Fruit fly (Drosophila melanogaster) whole organism, embryonic: Measurements from ENCODE around the gene mil.

Source experiments
- Ada2b ChIP-seq: fragments of 200-800 bp; sonication (Bioruptor generic); IDR thresholded peaks from 2 replicates; pipeline ENCODE4 v1.3.6; 2022; ENCODE audit warnings: missing biosample characterization, missing genetic modification characterization
- CG10267 ChIP-seq: fragments of 200-800 bp; sonication (Bioruptor generic); optimal IDR thresholded peaks from 2 replicates; lab custom pipeline; 2018; ENCODE audit warnings: missing biosample characterization, mild to moderate bottlenecking, missing genetic modification characterization, moderate library complexity
- CG10979 ChIP-seq: fragments of 200-800 bp; sonication (Bioruptor generic); optimal IDR thresholded peaks from 2 replicates; lab custom pipeline; 2018; ENCODE audit warnings: missing biosample characterization, mild to moderate bottlenecking, missing genetic modification characterization, moderate library complexity
- CG11696 ChIP-seq: fragments of 200-800 bp; sonication (Bioruptor generic); IDR thresholded peaks from 2 replicates; pipeline ENCODE4 v1.3.6; 2022; ENCODE audit warnings: missing biosample characterization, missing genetic modification characterization
- CG12299 ChIP-seq: fragments of 200-800 bp; sonication (Bioruptor generic); optimal IDR thresholded peaks from 2 replicates; lab custom pipeline; 2018; ENCODE audit warnings: missing biosample characterization, mild to moderate bottlenecking, missing genetic modification characterization
- CG12769 ChIP-seq: fragments of 200-800 bp; sonication (Bioruptor generic); optimal IDR thresholded peaks from 2 replicates; lab custom pipeline; 2019; ENCODE audit warnings: missing biosample characterization, mild to moderate bottlenecking, missing genetic modification characterization, moderate library complexity
- CG13894 ChIP-seq: fragments of 200-800 bp; sonication (Bioruptor generic); optimal IDR thresholded peaks from 3 replicates; lab custom pipeline; 2018; ENCODE audit warnings: missing biosample characterization, mild to moderate bottlenecking, missing genetic modification characterization, moderate library complexity
- CG14710 ChIP-seq: fragments of 200-800 bp; sonication (Bioruptor generic); optimal IDR thresholded peaks from 3 replicates; lab custom pipeline; 2019; ENCODE audit warnings: missing biosample characterization, mild to moderate bottlenecking, missing genetic modification characterization, moderate library complexity
- CG14965 ChIP-seq: fragments of 200-800 bp; sonication (Bioruptor generic); optimal IDR thresholded peaks from 2 replicates; lab custom pipeline; 2016; ENCODE audit warnings: missing biosample characterization, missing genetic modification characterization, borderline replicate concordance
- CG17612 ChIP-seq: fragments of 200-800 bp; sonication (Bioruptor generic); IDR thresholded peaks from 2 replicates; pipeline ENCODE4 v1.3.6; 2022; ENCODE audit warnings: missing biosample characterization, missing genetic modification characterization
- CG18599 ChIP-seq: fragments of 200-800 bp; sonication (Bioruptor generic); optimal IDR thresholded peaks from 3 replicates; lab custom pipeline; 2017; ENCODE audit warnings: missing biosample characterization, missing genetic modification characterization, mild to moderate bottlenecking, moderate library complexity, missing genetic modification reagents
- CG2199 ChIP-seq: fragments of 200-800 bp; sonication (Bioruptor generic); IDR thresholded peaks from 3 replicates; pipeline ENCODE4 v1.3.6; 2022; ENCODE audit warnings: missing biosample characterization, missing genetic modification characterization
- CG2875 ChIP-seq: fragments of 200-800 bp; sonication (Bioruptor generic); optimal IDR thresholded peaks from 2 replicates; lab custom pipeline; 2017; ENCODE audit warnings: missing biosample characterization, mild to moderate bottlenecking, missing genetic modification characterization, missing genetic modification reagents
- CG30020 ChIP-seq: fragments of 200-800 bp; optimal IDR thresholded peaks from 2 replicates; lab custom pipeline; 2019; ENCODE audit warnings: missing biosample characterization, mild to moderate bottlenecking, missing genetic modification characterization, moderate library complexity
- CG31224 ChIP-seq: fragments of 200-800 bp; sonication (Bioruptor generic); IDR thresholded peaks from 2 replicates; pipeline ENCODE4 v1.3.6; 2022; ENCODE audit warnings: missing biosample characterization, missing genetic modification characterization
- CG3281 ChIP-seq: fragments of 200-800 bp; sonication (Bioruptor generic); optimal IDR thresholded peaks from 3 replicates; lab custom pipeline; 2017; ENCODE audit warnings: missing biosample characterization, mild to moderate bottlenecking, missing genetic modification characterization
- CG34376 ChIP-seq: fragments of 200-800 bp; sonication (Bioruptor generic); optimal IDR thresholded peaks from 2 replicates; lab custom pipeline; 2018; ENCODE audit warnings: missing biosample characterization, mild to moderate bottlenecking, missing genetic modification characterization
- CG6175 ChIP-seq: fragments of 200-800 bp; sonication (Bioruptor generic); IDR thresholded peaks from 3 replicates; pipeline ENCODE4 v1.3.6; 2022; ENCODE audit warnings: missing biosample characterization, missing genetic modification characterization
- CG7928 ChIP-seq: fragments of 200-800 bp; sonication (Bioruptor generic); optimal IDR thresholded peaks from 2 replicates; lab custom pipeline; 2017; ENCODE audit warnings: missing biosample characterization, mild to moderate bottlenecking, missing genetic modification characterization
- CG8944 ChIP-seq: fragments of 200-800 bp; sonication (Bioruptor generic); optimal IDR thresholded peaks from 3 replicates; lab custom pipeline; 2016; ENCODE audit warnings: missing biosample characterization, missing genetic modification characterization
- CG9817 ChIP-seq: fragments of 200-800 bp; sonication (Bioruptor generic); optimal IDR thresholded peaks from 2 replicates; lab custom pipeline; 2018; ENCODE audit warnings: missing biosample characterization, mild to moderate bottlenecking, missing genetic modification characterization, moderate library complexity
- CTCF ChIP-seq: fragments of 200-800 bp; sonication (Bioruptor generic); optimal IDR thresholded peaks from 2 replicates; lab custom pipeline; 2017; ENCODE audit warnings: missing biosample characterization, mild to moderate bottlenecking, missing genetic modification characterization, moderate library complexity
- E2f2 ChIP-seq: fragments of 200-800 bp; sonication (Bioruptor generic); IDR thresholded peaks from 2 replicates; pipeline ENCODE4 v1.3.6; 2022; ENCODE audit warnings: missing biosample characterization, missing genetic modification characterization
- HHEX ChIP-seq: fragments of 200-800 bp; sonication (Bioruptor generic); optimal IDR thresholded peaks from 3 replicates; lab custom pipeline; 2017; ENCODE audit warnings: missing biosample characterization, mild to moderate bottlenecking, missing genetic modification characterization, missing genetic modification reagents
- Hr39 ChIP-seq: fragments of >200 bp; optimal IDR thresholded peaks from 2 replicates; lab custom pipeline; 2017
- Kr ChIP-seq: fragments of 200-800 bp; sonication (Bioruptor generic); optimal IDR thresholded peaks from 2 replicates; lab custom pipeline; 2017; ENCODE audit warnings: missing biosample characterization, mild to moderate bottlenecking, missing genetic modification characterization
- Myb ChIP-seq: fragments of 200-800 bp; sonication (Bioruptor generic); optimal IDR thresholded peaks from 2 replicates; lab custom pipeline; 2016; ENCODE audit warnings: missing biosample characterization, missing genetic modification characterization
- Rx ChIP-seq: fragments of 200-800 bp; sonication (Bioruptor generic); IDR thresholded peaks from 2 replicates; pipeline ENCODE4 v1.3.6; 2022; ENCODE audit warnings: missing biosample characterization, missing genetic modification characterization
- Six4 ChIP-seq: fragments of 200-800 bp; sonication (Bioruptor generic); optimal IDR thresholded peaks from 2 replicates; lab custom pipeline; 2016; ENCODE audit warnings: missing biosample characterization, missing genetic modification characterization
- Taf1 ChIP-seq: fragments of 200-800 bp; sonication (Bioruptor generic); IDR thresholded peaks from 2 replicates; pipeline ENCODE4 v1.3.6; 2022; ENCODE audit warnings: missing biosample characterization, missing genetic modification characterization
- Trl ChIP-seq, 3 experiments: fragments of >200 bp in 2 of 3; fragments of 200-800 bp in 1 of 3; sonication (Bioruptor generic) in 1 of 3; optimal IDR thresholded peaks; 2 replicates in 1 of 3; 3 replicates in 2 of 3; lab custom pipeline; 2016 to 2017; ENCODE audit warnings: missing biosample characterization in 1 of 3, missing genetic modification characterization in 1 of 3
- chm ChIP-seq: fragments of 200-800 bp; sonication (Bioruptor generic); IDR thresholded peaks from 2 replicates; pipeline ENCODE4 v1.3.6; 2022; ENCODE audit warnings: missing biosample characterization, missing genetic modification characterization
- corto ChIP-seq: fragments of 200-800 bp; sonication (Bioruptor generic); optimal IDR thresholded peaks from 2 replicates; lab custom pipeline; 2016; ENCODE audit warnings: missing biosample characterization, mild to moderate bottlenecking, missing genetic modification characterization, moderate library complexity
- danr ChIP-seq: fragments of 200-800 bp; sonication (Bioruptor generic); IDR thresholded peaks from 2 replicates; pipeline ENCODE4 v1.3.6; 2022; ENCODE audit warnings: missing biosample characterization, missing genetic modification characterization
- dpn ChIP-seq, 2 experiments: fragments of 200-800 bp; sonication (Bioruptor generic); optimal IDR thresholded peaks; 3 replicates each; lab custom pipeline; 2016; ENCODE audit warnings: missing biosample characterization in 2 of 2, missing genetic modification characterization in 2 of 2
- esg ChIP-seq: fragments of 200-800 bp; sonication (Bioruptor generic); conservative IDR thresholded peaks from 2 replicates; pipeline ENCODE4 v1.3.6; 2022; ENCODE audit warnings: missing biosample characterization, missing genetic modification characterization
- exex ChIP-seq: fragments of 200-800 bp; sonication (Bioruptor generic); optimal IDR thresholded peaks from 4 replicates; lab custom pipeline; 2018; ENCODE audit warnings: missing biosample characterization, mild to moderate bottlenecking, missing genetic modification characterization, moderate library complexity
- fd96Cb ChIP-seq: fragments of 200-800 bp; sonication (Bioruptor generic); optimal IDR thresholded peaks from 2 replicates; lab custom pipeline; 2018; ENCODE audit warnings: missing biosample characterization, mild to moderate bottlenecking, missing genetic modification characterization, moderate library complexity
- gro ChIP-seq: fragments of 200-800 bp; sonication (Bioruptor generic); optimal IDR thresholded peaks from 2 replicates; lab custom pipeline; 2016; ENCODE audit warnings: missing biosample characterization, missing genetic modification characterization
- gt ChIP-seq: fragments of 200-800 bp; sonication (Bioruptor generic); IDR thresholded peaks from 2 replicates; pipeline ENCODE4 v1.3.6; 2022; ENCODE audit warnings: missing biosample characterization, missing genetic modification characterization
- lab ChIP-seq: fragments of 200-800 bp; sonication (Bioruptor generic); optimal IDR thresholded peaks from 3 replicates; lab custom pipeline; 2017; ENCODE audit warnings: missing biosample characterization, missing genetic modification characterization, mild to moderate bottlenecking, moderate library complexity, missing genetic modification reagents
- mirr ChIP-seq: fragments of 200-800 bp; sonication (Bioruptor generic); optimal IDR thresholded peaks from 3 replicates; lab custom pipeline; 2018; ENCODE audit warnings: missing biosample characterization, mild to moderate bottlenecking, missing genetic modification characterization
- nerfin-2 ChIP-seq: fragments of 200-800 bp; sonication (Bioruptor generic); IDR thresholded peaks from 2 replicates; pipeline ENCODE4 v1.3.6; 2022; ENCODE audit warnings: missing biosample characterization, missing genetic modification characterization; ENCODE audit not compliant: partially characterized antibody
- nom ChIP-seq: fragments of 200-800 bp; sonication (Bioruptor generic); optimal IDR thresholded peaks from 2 replicates; lab custom pipeline; 2017; ENCODE audit warnings: missing biosample characterization, missing genetic modification characterization, mild to moderate bottlenecking, moderate library complexity, missing genetic modification reagents
- rib ChIP-seq: fragments of 200-800 bp; sonication (Bioruptor generic); IDR thresholded peaks from 2 replicates; pipeline ENCODE4 v1.3.6; 2022; ENCODE audit warnings: missing biosample characterization, missing genetic modification characterization
- schlank ChIP-seq: fragments of 200-800 bp; sonication (Bioruptor generic); optimal IDR thresholded peaks from 2 replicates; lab custom pipeline; 2018; ENCODE audit warnings: missing biosample characterization, mild to moderate bottlenecking, missing genetic modification characterization
- sug ChIP-seq: fragments of 200-800 bp; optimal IDR thresholded peaks from 2 replicates; lab custom pipeline; 2019; ENCODE audit warnings: missing biosample characterization, mild to moderate bottlenecking, missing genetic modification characterization, moderate library complexity
- twi ChIP-seq: fragments of 200-800 bp; optimal IDR thresholded peaks from 2 replicates; lab custom pipeline; 2019; ENCODE audit warnings: missing biosample characterization, mild to moderate bottlenecking, missing genetic modification characterization, moderate library complexity
- unpg ChIP-seq: fragments of 200-800 bp; sonication (Bioruptor generic); optimal IDR thresholded peaks from 3 replicates; lab custom pipeline; 2018; ENCODE audit warnings: missing biosample characterization, mild to moderate bottlenecking, missing genetic modification characterization, moderate library complexity

Gene mil

DNA sequence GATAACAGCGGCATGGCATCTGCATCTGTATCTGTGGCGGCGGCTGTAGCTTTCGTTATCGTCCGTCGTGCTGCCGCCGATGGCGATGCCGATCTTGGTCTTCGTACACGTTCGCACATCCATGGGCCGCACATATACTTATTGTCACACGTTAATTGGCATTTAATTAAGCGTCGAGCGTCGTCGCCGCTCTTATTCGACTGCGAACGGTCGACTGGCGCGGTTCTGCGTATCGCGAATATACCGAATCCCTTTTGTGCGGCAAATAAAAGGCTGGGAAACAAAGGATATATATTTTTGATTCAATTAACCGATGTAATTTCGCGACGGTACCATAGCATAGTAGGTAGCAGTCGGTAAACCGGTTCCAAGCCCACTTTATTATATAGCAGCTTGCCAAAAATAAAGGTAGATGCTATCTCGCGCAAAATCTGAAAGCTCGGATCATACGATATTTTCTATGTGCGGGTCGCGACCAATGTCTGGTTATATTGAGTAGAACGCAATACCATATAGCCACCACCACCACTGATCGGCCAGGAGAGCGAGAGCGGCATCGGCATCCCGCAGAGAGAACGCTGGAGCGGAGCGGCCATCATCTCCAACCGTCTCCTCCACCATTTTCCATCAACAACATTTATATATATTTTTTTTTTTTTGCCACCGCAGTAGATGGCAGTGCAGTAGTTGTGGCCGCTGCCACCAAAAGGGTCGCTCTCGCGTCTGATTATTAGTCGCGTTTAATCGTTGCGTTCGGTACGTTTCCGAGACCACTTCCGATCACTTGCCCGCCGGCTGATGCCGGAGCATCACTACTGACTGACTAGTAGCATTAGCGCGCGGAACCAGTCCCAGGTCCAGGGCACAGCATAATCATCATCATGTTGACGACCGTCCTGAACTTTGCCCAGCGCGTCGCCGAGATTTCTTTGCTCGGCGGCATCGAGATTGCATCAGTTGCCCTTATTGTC lies 13.0 kb downstream of the mil start, which contains the start of gene mino (continued):
- peak; percentile 23 for TF ChIP-seq CG12769 (tag; lab: Kevin White, UChicago)
- peak; percentile 92 for TF ChIP-seq exex (tag; lab: Kevin White, UChicago)
- TF ChIP-seq CG6175 (GFP tag; lab: Robert Waterston, UW): 0 out of 3 replicates have a peak, but pooled peaks have one; percentile 50
- TF ChIP-seq E2f2 (GFP tag; lab: Robert Waterston, UW): no peak
- TF ChIP-seq CTCF (GFP tag; lab: Kevin White, UChicago): no peak
- no peak for TF ChIP-seq Hr39 (lab: Kevin White, UChicago)
- no peak for TF ChIP-seq Rx (GFP tag; lab: Robert Waterston, UW)
- TF ChIP-seq dpn (GFP tag; optimal IDR thresholded peaks at IDR 0.05; lab: Kevin White, UChicago): no peak
- TF ChIP-seq CG14965: no peak
- TF ChIP-seq CG3281 (GFP tag; lab: Kevin White, UChicago): peak; percentile 34
- peak; percentile 70 for TF ChIP-seq sug (tag; lab: Kevin White, UChicago)
- no peak for TF ChIP-seq corto (GFP tag; lab: Kevin White, UChicago)
- TF ChIP-seq CG34376: peak; percentile 80
- TF ChIP-seq CG9817: no peak
- TF ChIP-seq Six4 (GFP tag; lab: Kevin White, UChicago): no peak
- peak; percentile 15 for TF ChIP-seq mirr
- no peak for TF ChIP-seq Kr (GFP tag; lab: Kevin White, UChicago)
- no peak for TF ChIP-seq CG10979 (tag; lab: Kevin White, UChicago)
- 0 out of 3 replicates have a peak, but pooled peaks have one; percentile 40 for TF ChIP-seq CG2199 (GFP tag; lab: Robert Waterston, UW)
- TF ChIP-seq CG12299: no peak
- TF ChIP-seq CG8944 (GFP tag; lab: Kevin White, UChicago): no peak
- no peak for TF ChIP-seq nerfin-2 (GFP tag; lab: Robert Waterston, UW)
- TF ChIP-seq gt (GFP tag; lab: Robert Waterston, UW): no peak
- no peak for TF ChIP-seq Ada2b (GFP tag; lab: Robert Waterston, UW)
- no peak for TF ChIP-seq CG30020
- peak; percentile 21 for TF ChIP-seq lab (GFP tag; lab: Kevin White, UChicago)
- TF ChIP-seq CG13894 (tag; lab: Kevin White, UChicago): peak; percentile 99
- no peak for TF ChIP-seq CG31224 (GFP tag; lab: Robert Waterston, UW)
- TF ChIP-seq schlank (tag; lab: Kevin White, UChicago): peak; percentile 3
- TF ChIP-seq CG18599 (GFP tag; lab: Kevin White, UChicago): peak; percentile 7
- no peak for TF ChIP-seq chm
- no peak for TF ChIP-seq danr (GFP tag; lab: Robert Waterston, UW)
- TF ChIP-seq CG17612 (GFP tag; lab: Robert Waterston, UW): no peak
- TF ChIP-seq gro (GFP tag; lab: Kevin White, UChicago): peak; percentile 11
- TF ChIP-seq nom: peak; percentile 94
- TF ChIP-seq twi: no peak
- TF ChIP-seq CG11696: no peak
- no peak for TF ChIP-seq esg (GFP tag; lab: Robert Waterston, UW)
- TF ChIP-seq unpg (GFP tag; lab: Kevin White, UChicago): no peak
- TF ChIP-seq CG14710 (tag; lab: Kevin White, UChicago): no peak
- TF ChIP-seq rib: peak; percentile 33; the same call in 1 of the 2 replicates
- TF ChIP-seq CG10267 (tag; lab: Kevin White, UChicago): no peak
- no peak for TF ChIP-seq Myb (GFP tag; lab: Kevin White, UChicago)
- no peak for TF ChIP-seq fd96Cb (tag; lab: Kevin White, UChicago)
- TF ChIP-seq CG2875: no peak
- TF ChIP-seq Taf1: no peak
- TF ChIP-seq Trl (optimal IDR thresholded peaks at IDR 0.05; lab: Kevin White, UChicago): peak in 1 of 2 experiments; percentile 62
- TF ChIP-seq Trl (GFP tag; optimal IDR thresholded peaks at IDR 0.05; lab: Kevin White, UChicago): no peak
- no peak for TF ChIP-seq CG7928 (GFP tag; lab: Kevin White, UChicago)
- TF ChIP-seq HHEX: peak; percentile 16
